Worm (Caenorhabditis elegans) whole organism, young adult: ENCODE data around the gene inx-11.

Source experiments
- B0336.3 ChIP-seq: fragments of 200-800 bp; sonication (Bioruptor generic); IDR thresholded peaks from 2 replicates; pipeline ENCODE4 v1.3.6; 2022; ENCODE audit warnings: missing genetic modification characterization, missing compliant biosample characterization
- C17E4.6 ChIP-seq: fragments of 200-800 bp; sonication (Bioruptor generic); IDR thresholded peaks from 2 replicates; pipeline ENCODE4 v1.3.6; 2022; ENCODE audit warnings: missing genetic modification reagents, missing genetic modification characterization, missing compliant biosample characterization
- D2030.7 ChIP-seq: fragments of 200-800 bp; sonication (Bioruptor generic); IDR thresholded peaks from 2 replicates; pipeline ENCODE4 v1.3.6; 2022; ENCODE audit warnings: missing genetic modification reagents, missing genetic modification characterization, missing compliant biosample characterization
- F49E8.2 ChIP-seq: sonication (generic microtip); optimal IDR thresholded peaks from 3 replicates; lab custom pipeline; 2017; ENCODE audit warnings: missing genetic modification characterization, mild to moderate bottlenecking, missing compliant biosample characterization, antibody characterized with exemption, moderate library complexity; ENCODE audit not compliant: insufficient read depth
- F55B11.4 ChIP-seq: sonication (generic microtip); optimal IDR thresholded peaks from 2 replicates; lab custom pipeline; 2016; ENCODE audit warnings: missing compliant biosample characterization, missing genetic modification characterization, borderline replicate concordance; ENCODE audit not compliant: insufficient read depth
- F57C9.4 ChIP-seq: sonication (generic microtip); optimal IDR thresholded peaks from 2 replicates; lab custom pipeline; 2017; ENCODE audit warnings: mild to moderate bottlenecking, missing genetic modification characterization, missing compliant biosample characterization
- aptf-2 ChIP-seq: fragments of 200-800 bp; sonication (Bioruptor generic); conservative IDR thresholded peaks from 2 replicates; pipeline ENCODE4 v1.3.6; 2022; ENCODE audit warnings: missing genetic modification reagents, missing genetic modification characterization, missing compliant biosample characterization
- attf-6 ChIP-seq: fragments of 200-800 bp; sonication (Bioruptor generic); IDR thresholded peaks from 2 replicates; pipeline ENCODE4 v1.3.6; 2022; ENCODE audit warnings: missing genetic modification reagents, missing genetic modification characterization, missing compliant biosample characterization
- cebp-1 ChIP-seq, 2 experiments: fragments of 200-800 bp in 1 of 2; sonication (Bioruptor generic) in 1 of 2; sonication (generic microtip) in 1 of 2; IDR thresholded peaks in 1 of 2; optimal IDR thresholded peaks in 1 of 2; 2 replicates each; pipeline versions ENCODE4 v1.3.6 to Lab custom; 2017 to 2022; ENCODE audit warnings: missing compliant biosample characterization in 2 of 2, missing genetic modification characterization in 2 of 2, mild to moderate bottlenecking in 1 of 2, missing genetic modification reagents in 1 of 2, moderate library complexity in 1 of 2
- cebp-2 ChIP-seq: fragments of 200-800 bp; sonication (Bioruptor generic); IDR thresholded peaks from 2 replicates; pipeline ENCODE4 v1.3.6; 2022; ENCODE audit warnings: missing genetic modification characterization, missing compliant biosample characterization
- ceh-58 ChIP-seq: fragments of 200-800 bp; sonication (Bioruptor generic); IDR thresholded peaks from 2 replicates; pipeline ENCODE4 v1.3.6; 2022; ENCODE audit warnings: missing genetic modification characterization, missing compliant biosample characterization
- ceh-91 ChIP-seq: fragments of 200-800 bp; sonication (Bioruptor generic); IDR thresholded peaks from 2 replicates; pipeline ENCODE4 v1.3.6; 2022; ENCODE audit warnings: missing genetic modification reagents, missing genetic modification characterization, missing compliant biosample characterization
- chd-7 ChIP-seq: sonication (generic microtip); optimal IDR thresholded peaks from 2 replicates; lab custom pipeline; 2016; ENCODE audit warnings: mild to moderate bottlenecking, missing genetic modification characterization, moderate library complexity, missing compliant biosample characterization
- dpff-1 ChIP-seq: sonication (generic microtip); optimal IDR thresholded peaks from 2 replicates; lab custom pipeline; 2017; ENCODE audit warnings: mild to moderate bottlenecking, missing genetic modification characterization, missing compliant biosample characterization
- egl-18 ChIP-seq: fragments of 200-800 bp; sonication (Bioruptor generic); IDR thresholded peaks from 2 replicates; pipeline ENCODE4 v1.3.6; 2022; ENCODE audit warnings: missing genetic modification reagents, missing genetic modification characterization, missing compliant biosample characterization
- ets-4 ChIP-seq: fragments of 200-800 bp; sonication (Bioruptor generic); optimal IDR thresholded peaks from 2 replicates; lab custom pipeline; 2018; ENCODE audit warnings: mild to moderate bottlenecking, missing genetic modification characterization, missing compliant biosample characterization
- hlh-26 ChIP-seq: fragments of 200-800 bp; sonication (Bioruptor generic); conservative IDR thresholded peaks from 2 replicates; pipeline ENCODE4 v1.3.6; 2022; ENCODE audit warnings: missing genetic modification reagents, missing genetic modification characterization, missing compliant biosample characterization
- hmg-1.2 ChIP-seq: fragments of 200-800 bp; sonication (Bioruptor generic); IDR thresholded peaks from 2 replicates; pipeline ENCODE4 v1.3.6; 2022; ENCODE audit warnings: missing genetic modification reagents, missing genetic modification characterization, missing compliant biosample characterization
- hsf-1 ChIP-seq: fragments of 200-800 bp; sonication (Bioruptor generic); IDR thresholded peaks from 2 replicates; pipeline ENCODE4 v1.3.6; 2022; ENCODE audit warnings: missing genetic modification reagents, missing genetic modification characterization, missing compliant biosample characterization
- lag-1 ChIP-seq: fragments of 200-800 bp; sonication (Bioruptor generic); IDR thresholded peaks from 2 replicates; pipeline ENCODE4 v1.3.6; 2022; ENCODE audit warnings: missing genetic modification reagents, missing genetic modification characterization, missing compliant biosample characterization
- lin-35 ChIP-seq, 3 experiments: fragments of 150-350 bp in 2 of 3; sonication (generic microtip) in 1 of 3; optimal IDR thresholded peaks; 2 replicates each; lab custom pipeline; 2014 to 2018; ENCODE audit warnings: missing biosample characterization in 3 of 3, missing genetic modification characterization in 3 of 3, missing genetic modification reagents in 3 of 3
- lin-40 ChIP-seq: sonication (generic microtip); optimal IDR thresholded peaks from 2 replicates; lab custom pipeline; 2016; ENCODE audit warnings: missing genetic modification characterization, mild to moderate bottlenecking, missing compliant biosample characterization, missing genotype, missing genetic modification reagents
- lir-1 ChIP-seq: fragments of 200-800 bp; sonication (Bioruptor generic); conservative IDR thresholded peaks from 2 replicates; pipeline ENCODE4 v1.3.6; 2022; ENCODE audit warnings: missing genetic modification reagents, missing genetic modification characterization, missing compliant biosample characterization
- madf-10 ChIP-seq: sonication (generic microtip); optimal IDR thresholded peaks from 2 replicates; lab custom pipeline; 2016; ENCODE audit warnings: mild to moderate bottlenecking, missing genetic modification characterization, missing compliant biosample characterization
- madf-3 ChIP-seq: fragments of 200-800 bp; sonication (Bioruptor generic); IDR thresholded peaks from 2 replicates; pipeline ENCODE4 v1.3.6; 2022; ENCODE audit warnings: missing genetic modification reagents, missing genetic modification characterization, missing compliant biosample characterization
- madf-6 ChIP-seq: fragments of 200-800 bp; sonication (Bioruptor generic); IDR thresholded peaks from 2 replicates; pipeline ENCODE4 v1.3.6; 2022; ENCODE audit warnings: missing genetic modification reagents, missing genetic modification characterization, missing compliant biosample characterization
- mcd-1 ChIP-seq: fragments of 200-800 bp; sonication (Bioruptor generic); IDR thresholded peaks from 2 replicates; pipeline ENCODE4 v1.3.6; 2022; ENCODE audit warnings: missing genetic modification reagents, missing genetic modification characterization, missing compliant biosample characterization
- mel-28 ChIP-seq: sonication (generic microtip); optimal IDR thresholded peaks from 2 replicates; lab custom pipeline; 2016; ENCODE audit warnings: borderline replicate concordance, mild to moderate bottlenecking, missing genetic modification characterization, missing compliant biosample characterization
- nfya-1 ChIP-seq: sonication (generic microtip); optimal IDR thresholded peaks from 2 replicates; lab custom pipeline; 2017; ENCODE audit warnings: antibody characterized with exemption, missing compliant biosample characterization, missing genetic modification characterization, borderline replicate concordance; ENCODE audit not compliant: insufficient read depth
- nfyb-1 ChIP-seq: fragments of 200-800 bp; sonication (Bioruptor generic); IDR thresholded peaks from 2 replicates; pipeline ENCODE4 v1.3.6; 2022; ENCODE audit warnings: missing genetic modification reagents, missing genetic modification characterization, missing compliant biosample characterization
- nhr-179 ChIP-seq: sonication (generic microtip); optimal IDR thresholded peaks from 2 replicates; lab custom pipeline; 2016; ENCODE audit warnings: mild to moderate bottlenecking, missing genetic modification characterization, missing compliant biosample characterization
- nhr-27 ChIP-seq: fragments of 200-800 bp; sonication (Bioruptor generic); optimal IDR thresholded peaks from 2 replicates; lab custom pipeline; 2018; ENCODE audit warnings: mild to moderate bottlenecking, missing genetic modification characterization, moderate library complexity, missing compliant biosample characterization
- nhr-90 ChIP-seq: sonication (generic microtip); optimal IDR thresholded peaks from 2 replicates; lab custom pipeline; 2016; ENCODE audit warnings: missing genotype, mild to moderate bottlenecking, missing genetic modification characterization, missing compliant biosample characterization
- rcor-1 ChIP-seq: fragments of 200-800 bp; sonication (Bioruptor generic); IDR thresholded peaks from 2 replicates; pipeline ENCODE4 v1.3.6; 2022; ENCODE audit warnings: missing genetic modification reagents, missing genetic modification characterization, missing compliant biosample characterization
- sdz-38 ChIP-seq: sonication (generic microtip); optimal IDR thresholded peaks from 2 replicates; lab custom pipeline; 2016; ENCODE audit warnings: missing genotype, missing genetic modification characterization, missing compliant biosample characterization
- snpc-4 ChIP-seq, 5 experiments: fragments of 150-350 bp in 1 of 5; sonication (generic microtip) in 4 of 5; optimal IDR thresholded peaks; 2 replicates each; lab custom pipeline; 2014 to 2018; ENCODE audit warnings: missing genetic modification characterization in 5 of 5, missing biosample characterization in 3 of 5, antibody characterized with exemption in 2 of 5, mild to moderate bottlenecking in 2 of 5, missing compliant biosample characterization in 2 of 5, missing genotype in 2 of 5, moderate library complexity in 2 of 5, missing genetic modification reagents in 1 of 5
- somi-1 ChIP-seq: fragments of 200-800 bp; sonication (Bioruptor generic); optimal IDR thresholded peaks from 2 replicates; lab custom pipeline; 2018; ENCODE audit warnings: mild to moderate bottlenecking, missing genetic modification characterization, missing compliant biosample characterization
- sptf-2 ChIP-seq: fragments of 200-800 bp; sonication (Bioruptor generic); optimal IDR thresholded peaks from 2 replicates; lab custom pipeline; 2018; ENCODE audit warnings: mild to moderate bottlenecking, missing genetic modification characterization, missing compliant biosample characterization
- tlf-1 ChIP-seq: fragments of 200-800 bp; sonication (Bioruptor generic); optimal IDR thresholded peaks from 2 replicates; lab custom pipeline; 2018; ENCODE audit warnings: mild to moderate bottlenecking, missing genetic modification characterization, missing compliant biosample characterization
- zim-3 ChIP-seq: sonication (generic microtip); optimal IDR thresholded peaks from 2 replicates; lab custom pipeline; 2017; ENCODE audit warnings: mild to moderate bottlenecking, missing genetic modification characterization, moderate library complexity, missing compliant biosample characterization
- ztf-18 ChIP-seq: sonication (generic microtip); optimal IDR thresholded peaks from 2 replicates; lab custom pipeline; 2016; ENCODE audit warnings: missing genotype, mild to moderate bottlenecking, missing genetic modification characterization, missing compliant biosample characterization
- ztf-22 ChIP-seq: fragments of 200-800 bp; sonication (Bioruptor generic); optimal IDR thresholded peaks from 2 replicates; lab custom pipeline; 2018; ENCODE audit warnings: mild to moderate bottlenecking, missing genetic modification characterization, moderate library complexity, missing compliant biosample characterization
- ztf-25 ChIP-seq: fragments of 200-800 bp; sonication (Bioruptor generic); IDR thresholded peaks from 2 replicates; pipeline ENCODE4 v1.3.6; 2022; ENCODE audit warnings: missing genetic modification reagents, missing genetic modification characterization, missing compliant biosample characterization
- ztf-3 ChIP-seq: fragments of 200-800 bp; sonication (Bioruptor generic); optimal IDR thresholded peaks from 2 replicates; lab custom pipeline; 2018; ENCODE audit warnings: mild to moderate bottlenecking, missing genetic modification characterization, missing compliant biosample characterization

The inx-11 gene

DNA sequence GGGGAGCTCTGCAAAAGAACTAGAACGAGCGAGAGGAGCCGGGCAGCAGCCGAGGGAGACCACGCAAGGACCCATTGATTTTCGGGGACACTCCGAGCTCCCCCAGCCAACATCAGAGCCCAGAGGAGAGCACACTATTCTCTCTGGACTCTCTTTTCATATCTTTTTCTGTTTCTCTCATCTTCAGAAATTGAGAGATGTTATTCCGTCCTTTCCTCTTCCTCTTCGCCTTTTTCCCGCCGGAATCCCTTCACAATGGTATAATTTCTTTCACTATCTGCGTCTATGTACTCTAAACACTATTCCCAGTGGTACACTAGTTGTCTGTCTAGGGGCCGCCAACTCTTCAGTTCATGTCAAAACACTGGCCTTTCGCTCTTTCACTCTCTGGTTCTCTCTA lies 21.6 kb upstream of the inx-11 start (continued):
- no peak for TF ChIP-seq nhr-27 (tag; lab: Kevin White, UChicago)
- no peak for TF ChIP-seq ztf-3 (GFP tag; lab: Kevin White, UChicago)
- no peak for TF ChIP-seq C17E4.6
- no peak for TF ChIP-seq F49E8.2 (tag; lab: Kevin White, UChicago)
- no peak for TF ChIP-seq ceh-91 (GFP tag; lab: Robert Waterston, UW)
- TF ChIP-seq D2030.7 (GFP tag; lab: Robert Waterston, UW) = no peak
- TF ChIP-seq dpff-1 = no peak
- TF ChIP-seq F57C9.4 = no peak
- no peak for TF ChIP-seq nhr-179 (tag; lab: Kevin White, UChicago)
- no peak for TF ChIP-seq snpc-4 (GFP tag; optimal IDR thresholded peaks at IDR 0.05; lab: Kevin White, UChicago)
- peak in 2 of 4 experiments; percentile 39 to 45 for TF ChIP-seq snpc-4 (tag; optimal IDR thresholded peaks at IDR 0.05; lab: Kevin White, UChicago)
- no peak for TF ChIP-seq chd-7
- TF ChIP-seq lin-35 (GFP tag; optimal IDR thresholded peaks at IDR 0.05; lab: Kevin White, UChicago) = peak in 2 of 3 experiments; percentile 13 to 62
- 0 out of 2 replicates have a peak, but pooled peaks have one; percentile 32 for TF ChIP-seq rcor-1 (GFP tag; lab: Robert Waterston, UW)
- TF ChIP-seq B0336.3 (GFP tag; lab: Robert Waterston, UW) = 0 out of 2 replicates have a peak, but pooled peaks have one; percentile 28
- TF ChIP-seq lag-1 (GFP tag; lab: Robert Waterston, UW) = no peak
- no peak for TF ChIP-seq ceh-58 (GFP tag; lab: Robert Waterston, UW)
- no peak for TF ChIP-seq ztf-18 (tag; lab: Kevin White, UChicago)
- TF ChIP-seq F55B11.4 (tag; lab: Kevin White, UChicago) = no peak
- TF ChIP-seq somi-1 (GFP tag; lab: Kevin White, UChicago) = peak; percentile 83
- peak; percentile 57 for TF ChIP-seq mcd-1 (GFP tag; lab: Robert Waterston, UW)
- peak; percentile 17; the same call in 1 of the 2 replicates for TF ChIP-seq madf-6 (GFP tag; lab: Robert Waterston, UW)
- TF ChIP-seq cebp-2 (GFP tag; lab: Robert Waterston, UW) = no peak
- peak; percentile 20 for TF ChIP-seq madf-10 (tag; lab: Kevin White, UChicago)
- TF ChIP-seq hsf-1 = no peak
- TF ChIP-seq nfya-1 = no peak
- TF ChIP-seq nfyb-1 (GFP tag; lab: Robert Waterston, UW) = peak; percentile 60; the same call in 1 of the 2 replicates
- peak; percentile 0 for TF ChIP-seq ztf-22 (GFP tag; lab: Kevin White, UChicago)
- peak; percentile 86 for TF ChIP-seq hmg-1.2 (GFP tag; lab: Robert Waterston, UW)
- no peak for TF ChIP-seq tlf-1
- TF ChIP-seq sdz-38 (tag; lab: Kevin White, UChicago) = no peak
- TF ChIP-seq hlh-26 (GFP tag; lab: Robert Waterston, UW) = no peak
- TF ChIP-seq attf-6 (GFP tag; lab: Robert Waterston, UW) = no peak
- TF ChIP-seq egl-18 (GFP tag; lab: Robert Waterston, UW) = no peak
- no peak for TF ChIP-seq ztf-25 (GFP tag; lab: Robert Waterston, UW)
- no peak for TF ChIP-seq zim-3
- no peak for TF ChIP-seq madf-3
- no peak for TF ChIP-seq aptf-2
- no peak for TF ChIP-seq ets-4 (GFP tag; lab: Kevin White, UChicago)
- no peak for TF ChIP-seq mel-28 (tag; lab: Kevin White, UChicago)
- TF ChIP-seq lin-40 (tag; lab: Kevin White, UChicago) = peak; percentile 58
- TF ChIP-seq sptf-2 (GFP tag; lab: Kevin White, UChicago) = no peak
- no peak for TF ChIP-seq lir-1 (GFP tag; lab: Robert Waterston, UW)
- TF ChIP-seq nhr-90 (tag; lab: Kevin White, UChicago) = no peak
- no peak for TF ChIP-seq cebp-1 (GFP tag; IDR thresholded peaks at IDR 0.05; lab: Robert Waterston, UW)
- peak; percentile 63 for TF ChIP-seq cebp-1 (tag; optimal IDR thresholded peaks at IDR 0.05; lab: Kevin White, UChicago)
